Worm (Caenorhabditis elegans) whole organism, early embryonic: Measurements from ENCODE around the gene pxmp-4.

Experiments used
- B0310.2 ChIP-seq: sonication (generic microtip); optimal IDR thresholded peaks from 2 replicates; lab custom pipeline; 2016; ENCODE audit warnings: mild to moderate bottlenecking, missing genetic modification characterization, missing compliant biosample characterization
- F13C5.2 ChIP-seq: sonication (generic microtip); optimal IDR thresholded peaks from 2 replicates; lab custom pipeline; 2017; ENCODE audit warnings: mild to moderate bottlenecking, missing genetic modification characterization, inconsistent platforms, missing compliant biosample characterization
- aly-1 ChIP-seq: sonication (generic microtip); optimal IDR thresholded peaks from 2 replicates; lab custom pipeline; 2016; ENCODE audit warnings: missing genetic modification characterization, missing compliant biosample characterization
- ama-1 ChIP-seq: fragments of 150-350 bp; optimal IDR thresholded peaks from 2 replicates; lab custom pipeline; 2014
- ceh-13 ChIP-seq: fragments of 200-800 bp; sonication (Bioruptor generic); optimal IDR thresholded peaks from 2 replicates; lab custom pipeline; 2018; ENCODE audit warnings: mild to moderate bottlenecking, missing genetic modification characterization, missing compliant biosample characterization
- ceh-36 ChIP-seq: sonication (generic microtip); optimal IDR thresholded peaks from 2 replicates; lab custom pipeline; 2016; ENCODE audit warnings: missing genetic modification characterization, inconsistent platforms, missing compliant biosample characterization
- ets-7 ChIP-seq: sonication (generic microtip); optimal IDR thresholded peaks from 2 replicates; lab custom pipeline; 2016; ENCODE audit warnings: missing genotype, missing genetic modification characterization, missing compliant biosample characterization
- flt-1 ChIP-seq: fragments of 200-800 bp; sonication (Bioruptor generic); IDR thresholded peaks from 2 replicates; pipeline ENCODE4 v1.3.6; 2022; ENCODE audit warnings: missing genetic modification characterization, missing compliant biosample characterization
- hmbx-1 ChIP-seq: sonication (generic microtip); optimal IDR thresholded peaks from 2 replicates; lab custom pipeline; 2016; ENCODE audit warnings: mild to moderate bottlenecking, missing genetic modification characterization, missing compliant biosample characterization
- hmg-4 ChIP-seq: fragments of 200-800 bp; sonication (Bioruptor generic); optimal IDR thresholded peaks from 2 replicates; lab custom pipeline; 2018; ENCODE audit warnings: mild to moderate bottlenecking, missing genetic modification characterization, missing compliant biosample characterization
- hnd-1 ChIP-seq: sonication (generic microtip); optimal IDR thresholded peaks from 2 replicates; lab custom pipeline; 2016; ENCODE audit warnings: missing genetic modification characterization, missing compliant biosample characterization
- pes-1 ChIP-seq: fragments of 200-800 bp; sonication (Bioruptor generic); IDR thresholded peaks from 2 replicates; pipeline ENCODE4 v1.3.6; 2022; ENCODE audit warnings: missing genetic modification reagents, missing genetic modification characterization, missing compliant biosample characterization
- scrt-1 ChIP-seq: fragments of 200-800 bp; sonication (Bioruptor generic); IDR thresholded peaks from 2 replicates; pipeline ENCODE4 v1.3.6; 2022; ENCODE audit warnings: missing genetic modification characterization, missing compliant biosample characterization
- sea-1 ChIP-seq: fragments of 200-800 bp; sonication (Bioruptor generic); conservative IDR thresholded peaks from 2 replicates; pipeline ENCODE4 v1.3.6; 2022; ENCODE audit warnings: missing genetic modification characterization, missing compliant biosample characterization
- tbx-11 ChIP-seq: fragments of 200-800 bp; sonication (Bioruptor generic); IDR thresholded peaks from 2 replicates; pipeline ENCODE4 v1.3.6; 2022; ENCODE audit warnings: missing genetic modification characterization, missing compliant biosample characterization
- tbx-37 ChIP-seq: fragments of 200-800 bp; sonication (Bioruptor generic); conservative IDR thresholded peaks from 2 replicates; pipeline ENCODE4 v1.3.6; 2022; ENCODE audit warnings: missing genetic modification reagents, missing genetic modification characterization, missing compliant biosample characterization
- tra-4 ChIP-seq: sonication (generic microtip); optimal IDR thresholded peaks from 2 replicates; lab custom pipeline; 2017; ENCODE audit warnings: missing genetic modification characterization, missing compliant biosample characterization

Gene pxmp-4

DNA sequence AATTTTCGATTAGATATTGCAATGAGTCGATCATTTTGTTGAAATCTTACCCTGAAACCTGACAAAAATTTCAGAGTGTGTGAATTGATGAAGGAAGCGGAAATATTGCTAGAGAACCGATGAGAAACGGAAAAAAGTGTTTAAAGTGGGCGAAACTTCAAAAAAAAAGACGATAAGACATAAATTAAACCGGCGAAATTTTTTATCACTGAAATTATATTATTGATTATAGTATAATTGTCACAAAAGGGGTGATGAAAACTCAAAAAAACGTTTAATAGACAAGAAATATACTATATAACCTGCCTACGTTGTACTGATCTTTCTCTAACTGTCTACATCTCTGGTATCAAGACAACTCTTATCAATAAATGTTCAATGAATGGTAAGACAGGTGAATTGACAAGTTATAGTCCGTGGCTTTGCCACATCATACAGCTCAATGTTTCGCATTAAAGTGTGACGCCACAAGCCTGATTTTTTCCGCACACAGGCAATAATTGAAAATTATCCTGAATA lies at the start of gene pxmp-4:
Gene pxmp-4 (minus strand): TSS at position 51 of the 519 bp plus-strand sequence.
- no peak for TF ChIP-seq tbx-11
- TF ChIP-seq tbx-37 (GFP tag; lab: Robert Waterston, UW) = no peak

DNA sequence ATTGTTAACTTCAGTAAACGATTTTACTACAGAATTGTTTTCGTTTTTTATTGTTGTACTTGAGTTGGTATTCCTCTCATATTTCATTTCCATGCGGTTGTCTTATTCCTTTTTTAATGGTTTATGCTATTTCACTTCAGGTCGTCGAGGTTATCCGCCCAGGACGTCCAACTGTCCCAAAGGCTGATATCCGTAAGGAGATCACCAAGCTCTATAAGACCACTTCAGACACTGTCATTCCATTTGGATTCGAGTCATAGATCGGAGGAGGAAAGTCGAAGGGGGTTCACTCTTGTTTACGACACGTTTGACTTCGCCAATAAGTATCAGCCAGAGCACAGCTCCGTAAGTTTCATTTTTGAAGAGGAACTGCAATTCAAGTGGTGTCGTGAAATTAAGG lies 49.6 kb upstream of the pxmp-4 start, which contains the start of gene T07A9.14:
Gene T07A9.14 (plus strand): TSS at position 124 of the 400 bp plus-strand sequence.
- TF ChIP-seq tbx-11 (no peak), ama-1 (no peak), ceh-36 (tag; lab: Kevin White, UChicago) (no peak), tbx-37 (GFP tag; lab: Robert Waterston, UW) (no peak), ceh-13 (no peak), B0310.2 (no peak), F13C5.2 (tag; lab: Kevin White, UChicago) (no peak), hnd-1 (tag; lab: Kevin White, UChicago) (no peak), sea-1 (GFP tag; lab: Robert Waterston, UW) (no peak), hmbx-1 (tag; lab: Kevin White, UChicago) (no peak), aly-1 (tag; lab: Kevin White, UChicago) (no peak), hmg-4 (GFP tag; lab: Kevin White, UChicago) (no peak), tra-4 (no peak), flt-1 (GFP tag; lab: Robert Waterston, UW) (no peak)

DNA sequence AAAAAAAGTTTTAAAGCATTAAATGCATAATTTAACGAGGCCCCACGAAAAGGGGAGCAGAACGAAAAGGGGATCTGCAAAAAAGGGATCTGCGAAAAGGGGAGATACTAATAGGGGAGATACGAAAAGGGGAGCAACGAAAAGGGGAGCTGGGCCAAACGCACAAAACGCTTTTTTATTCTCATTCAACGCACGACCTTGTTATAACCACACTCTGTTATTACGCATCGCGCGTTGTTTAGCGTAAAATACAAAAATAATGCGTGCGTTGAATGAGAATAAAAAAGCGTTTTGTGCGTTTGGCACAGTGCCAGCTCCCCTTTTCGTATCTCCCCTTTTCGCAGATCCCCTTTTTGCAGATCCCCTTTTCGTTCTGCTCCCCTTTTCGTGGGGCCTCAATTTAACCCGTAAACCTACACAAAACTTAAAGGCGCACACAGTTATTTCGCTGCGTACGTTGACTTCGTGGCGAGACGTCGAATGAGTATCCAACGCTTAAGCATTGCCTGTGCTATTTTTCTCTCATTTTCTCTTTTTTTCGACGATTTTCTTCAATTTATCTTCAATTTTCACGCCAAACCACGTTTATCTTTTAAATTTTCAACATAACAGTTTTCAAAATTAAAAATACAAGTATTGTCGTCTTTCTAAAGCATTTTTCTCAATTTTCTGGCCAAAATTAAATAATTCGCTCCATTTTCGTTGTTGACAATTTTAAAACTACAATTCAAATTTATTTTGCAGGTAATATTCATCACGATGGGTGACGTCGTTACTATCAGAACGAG lies 48.4 kb upstream of the pxmp-4 start, which contains the start of gene rps-24:
Gene rps-24 (plus strand): TSS at position 738 of the 788 bp plus-strand sequence.
- TF ChIP-seq scrt-1 (GFP tag; lab: Robert Waterston, UW) = peak; percentile 50; the same call in 1 of the 2 replicates
- peak; percentile 43 for TF ChIP-seq hnd-1 (tag; lab: Kevin White, UChicago)
- peak; percentile 51 for TF ChIP-seq F13C5.2 (tag; lab: Kevin White, UChicago)
- TF ChIP-seq aly-1 (tag; lab: Kevin White, UChicago) = peak; percentile 48
- peak; percentile 53; the same call in 1 of the 2 replicates for TF ChIP-seq tbx-11
- peak; percentile 50 for TF ChIP-seq hmg-4 (GFP tag; lab: Kevin White, UChicago)
- TF ChIP-seq ets-7 (tag; lab: Kevin White, UChicago) = peak; percentile 83
- TF ChIP-seq tbx-37 (GFP tag; lab: Robert Waterston, UW) = peak; percentile 69
- peak; percentile 64 for TF ChIP-seq sea-1 (GFP tag; lab: Robert Waterston, UW)
- peak; percentile 85 for TF ChIP-seq pes-1
- TF ChIP-seq flt-1 (GFP tag; lab: Robert Waterston, UW) = peak; percentile 68; the same call in 1 of the 2 replicates

DNA sequence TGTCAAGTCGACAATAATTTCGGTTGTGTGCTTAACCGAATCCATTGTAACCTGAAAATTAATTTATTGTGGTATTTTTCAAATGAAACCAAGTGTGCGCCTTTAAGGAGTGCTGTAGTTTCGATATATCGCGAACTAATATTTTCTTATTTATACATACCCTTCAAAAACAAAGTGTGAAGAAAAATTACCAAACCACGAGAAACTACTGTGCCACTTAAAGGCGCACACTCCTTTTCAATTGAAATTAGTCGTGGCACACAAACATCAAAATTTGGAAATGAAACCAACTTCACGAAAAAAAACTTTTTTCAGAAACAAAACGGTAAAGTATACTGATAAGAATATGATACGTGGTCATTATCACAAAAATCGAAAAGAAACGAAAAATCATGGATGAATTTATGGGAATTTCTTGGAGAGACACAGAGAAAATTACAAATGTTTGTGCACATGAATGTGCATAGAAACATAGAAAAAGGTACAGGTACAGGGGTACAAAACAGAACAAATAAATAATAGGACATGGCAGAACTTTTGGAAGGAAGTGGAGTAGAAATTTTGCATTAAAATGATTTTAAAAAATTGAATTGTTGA lies 46.3 kb upstream of the pxmp-4 start, which contains the start of gene spl-1:
Gene spl-1 (minus strand): TSS at position 51 of the 597 bp plus-strand sequence.
- TF ChIP-seq aly-1 (tag; lab: Kevin White, UChicago) = no peak
- no peak for TF ChIP-seq tra-4

DNA sequence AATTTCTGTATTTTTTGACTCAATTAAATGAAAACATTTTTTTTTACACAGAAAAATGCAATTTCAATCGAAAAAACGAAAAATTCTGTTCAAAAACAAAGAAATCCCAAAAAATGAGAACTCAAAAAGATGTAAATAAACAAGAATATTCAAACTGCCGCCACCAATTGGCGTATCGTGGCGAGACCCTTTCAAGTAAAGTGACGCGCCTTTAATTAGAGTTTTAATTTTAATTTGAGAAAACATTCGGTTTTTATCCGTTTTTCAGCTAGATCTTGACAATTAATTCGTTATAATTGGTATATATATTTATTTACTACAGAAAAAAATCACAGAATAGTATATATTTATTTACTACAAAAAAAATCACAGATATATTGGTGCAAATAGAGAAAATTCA lies 42.6 kb upstream of the pxmp-4 start:
- TF ChIP-seq ama-1 = no peak

DNA sequence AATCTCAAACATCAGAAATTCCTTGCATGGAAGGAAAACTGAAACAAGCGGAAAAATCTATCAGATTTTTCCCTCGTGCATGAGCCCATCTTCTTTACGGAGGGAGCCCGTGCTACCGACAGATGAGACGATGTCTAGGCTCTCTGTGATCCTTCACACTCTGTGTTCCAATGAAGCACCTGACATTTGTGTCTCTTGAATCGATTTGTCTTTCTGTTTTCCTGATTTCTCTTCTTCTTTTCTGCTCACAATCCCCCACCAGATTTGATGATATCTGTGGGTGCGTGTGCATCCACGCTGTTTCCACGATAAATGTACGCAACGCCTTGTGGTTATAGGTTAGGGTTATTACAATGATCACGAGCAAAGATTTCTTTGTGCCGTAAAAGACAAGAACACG lies 41.9 kb upstream of the pxmp-4 start:
- no peak for TF ChIP-seq tbx-11
- no peak for TF ChIP-seq scrt-1 (GFP tag; lab: Robert Waterston, UW)
- no peak for TF ChIP-seq pes-1
- no peak for TF ChIP-seq ama-1
- TF ChIP-seq flt-1 (GFP tag; lab: Robert Waterston, UW) = no peak
- no peak for TF ChIP-seq aly-1 (tag; lab: Kevin White, UChicago)
- TF ChIP-seq sea-1 (GFP tag; lab: Robert Waterston, UW) = no peak
- no peak for TF ChIP-seq F13C5.2 (tag; lab: Kevin White, UChicago)
- no peak for TF ChIP-seq tra-4
- no peak for TF ChIP-seq ceh-13
- TF ChIP-seq ceh-36 (tag; lab: Kevin White, UChicago) = no peak
- no peak for TF ChIP-seq hmg-4 (GFP tag; lab: Kevin White, UChicago)
- no peak for TF ChIP-seq hnd-1 (tag; lab: Kevin White, UChicago)
- TF ChIP-seq hmbx-1 (tag; lab: Kevin White, UChicago) = no peak

DNA sequence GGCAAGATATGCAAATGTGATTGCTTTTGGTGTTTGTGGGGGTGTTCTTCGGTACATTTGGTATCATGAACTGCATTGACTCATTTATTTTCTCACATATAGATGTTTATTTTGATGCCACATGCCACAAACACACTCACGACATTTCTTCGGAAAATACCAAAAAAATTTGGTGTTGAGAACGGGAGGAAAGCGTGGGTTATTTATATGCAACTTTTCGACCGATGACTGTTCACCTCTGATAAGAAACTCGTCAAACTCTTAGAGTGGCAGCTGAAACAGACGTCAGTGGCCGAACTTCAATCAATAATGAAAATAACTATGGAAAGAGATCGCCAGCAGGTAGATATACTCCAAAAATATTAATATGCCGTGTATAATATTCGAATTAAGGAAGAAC lies 41.4 kb upstream of the pxmp-4 start:
- no peak for TF ChIP-seq ama-1
- no peak for TF ChIP-seq ceh-36 (tag; lab: Kevin White, UChicago)
- TF ChIP-seq hmg-4 (GFP tag; lab: Kevin White, UChicago) = no peak
- TF ChIP-seq tbx-37 (GFP tag; lab: Robert Waterston, UW) = no peak
- no peak for TF ChIP-seq flt-1 (GFP tag; lab: Robert Waterston, UW)
- TF ChIP-seq ceh-13 = no peak
- no peak for TF ChIP-seq ets-7 (tag; lab: Kevin White, UChicago)
- TF ChIP-seq aly-1 (tag; lab: Kevin White, UChicago) = no peak
- TF ChIP-seq tra-4 = no peak

DNA sequence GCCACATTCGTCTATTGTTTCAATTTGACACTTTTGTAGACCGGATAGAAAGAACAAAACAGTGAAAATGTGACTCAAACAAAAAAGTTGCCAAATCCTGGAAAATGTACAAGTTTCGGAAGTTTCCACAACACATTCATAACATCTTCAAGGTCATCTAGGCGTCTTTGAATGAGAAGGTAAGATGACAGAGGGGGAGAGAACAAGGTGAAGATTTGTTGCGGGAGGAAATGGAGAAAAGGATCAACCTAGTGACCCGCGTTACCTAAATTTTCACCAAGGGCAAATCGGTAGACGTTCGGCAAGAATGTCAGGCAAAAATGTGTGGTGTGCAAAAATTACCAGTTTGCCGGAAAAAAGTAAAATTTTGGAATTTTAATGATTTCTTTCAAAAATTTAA lies 40.8 kb upstream of the pxmp-4 start:
- no peak for TF ChIP-seq B0310.2
- no peak for TF ChIP-seq aly-1 (tag; lab: Kevin White, UChicago)
- no peak for TF ChIP-seq ama-1
- TF ChIP-seq pes-1 = no peak
- TF ChIP-seq hmbx-1 (tag; lab: Kevin White, UChicago) = no peak
- TF ChIP-seq hmg-4 (GFP tag; lab: Kevin White, UChicago) = no peak
- TF ChIP-seq F13C5.2 (tag; lab: Kevin White, UChicago) = no peak
- TF ChIP-seq sea-1 (GFP tag; lab: Robert Waterston, UW) = no peak
- TF ChIP-seq tbx-37 (GFP tag; lab: Robert Waterston, UW) = no peak
- TF ChIP-seq ets-7 (tag; lab: Kevin White, UChicago) = no peak
- no peak for TF ChIP-seq tra-4
- no peak for TF ChIP-seq scrt-1 (GFP tag; lab: Robert Waterston, UW)
- TF ChIP-seq tbx-11 = no peak
- no peak for TF ChIP-seq ceh-13
- no peak for TF ChIP-seq ceh-36 (tag; lab: Kevin White, UChicago)
- no peak for TF ChIP-seq hnd-1 (tag; lab: Kevin White, UChicago)
